Worm (Caenorhabditis elegans) whole organism, L4 larva: ENCODE data around the gene ubc-19.

ENCODE experiments used
- F37D6.2 ChIP-seq: sonication (generic microtip); optimal IDR thresholded peaks from 2 replicates; lab custom pipeline; 2016; ENCODE audit warnings: mild to moderate bottlenecking, missing genetic modification characterization, missing compliant biosample characterization
- F44E2.7 ChIP-seq: fragments of 200-800 bp; sonication (Bioruptor generic); IDR thresholded peaks from 2 replicates; pipeline ENCODE4 v2.1.2; 2022; ENCODE audit warnings: missing genetic modification characterization, missing compliant biosample characterization
- Y105C5A.15 ChIP-seq: fragments of 200-800 bp; sonication (Bioruptor generic); IDR thresholded peaks from 2 replicates; pipeline ENCODE4 v1.3.6; 2022; ENCODE audit warnings: missing genetic modification characterization, missing compliant biosample characterization
- Y48G9A.11 ChIP-seq: fragments of 200-800 bp; sonication (Bioruptor generic); IDR thresholded peaks from 2 replicates; pipeline ENCODE4 v1.3.6; 2022; ENCODE audit warnings: missing genetic modification reagents, missing genetic modification characterization, missing compliant biosample characterization
- ZK337.2 ChIP-seq: fragments of 200-800 bp; sonication (Bioruptor generic); IDR thresholded peaks from 2 replicates; pipeline ENCODE4 v1.3.6; 2022; ENCODE audit warnings: missing genetic modification reagents, missing genetic modification characterization, missing compliant biosample characterization
- aha-1 ChIP-seq: fragments of 150-350 bp; peaks from one replicate; lab custom pipeline; 2014; ENCODE audit warnings: missing biosample characterization, missing genetic modification characterization
- ama-1 ChIP-seq: fragments of 150-350 bp; optimal IDR thresholded peaks from 2 replicates; lab custom pipeline; 2014; ENCODE audit warnings: inconsistent platforms, mixed read lengths
- ceh-28 ChIP-seq: fragments of 150-350 bp; optimal IDR thresholded peaks from 2 replicates; lab custom pipeline; 2014; ENCODE audit warnings: missing biosample characterization, missing genetic modification reagents, missing genetic modification characterization
- dmd-8 ChIP-seq: fragments of 200-800 bp; sonication (Bioruptor generic); IDR thresholded peaks from 2 replicates; pipeline ENCODE4 v1.3.6; 2022; ENCODE audit warnings: missing genetic modification characterization, missing compliant biosample characterization
- dmd-9 ChIP-seq: fragments of 200-800 bp; sonication (Bioruptor generic); IDR thresholded peaks from 2 replicates; pipeline ENCODE4 v1.3.6; 2022; ENCODE audit warnings: missing genetic modification reagents, missing genetic modification characterization, missing compliant biosample characterization
- egl-43 ChIP-seq: fragments of 200-800 bp; sonication (Bioruptor generic); IDR thresholded peaks from 2 replicates; pipeline ENCODE4 v1.3.6; 2022; ENCODE audit warnings: missing genetic modification reagents, missing genetic modification characterization, missing compliant biosample characterization
- fkh-10 ChIP-seq: fragments of 150-350 bp; optimal IDR thresholded peaks from 2 replicates; lab custom pipeline; 2014; ENCODE audit warnings: missing biosample characterization, missing genetic modification reagents, missing genetic modification characterization
- fos-1 ChIP-seq: fragments of 150-350 bp; optimal IDR thresholded peaks from 2 replicates; lab custom pipeline; 2014; ENCODE audit warnings: missing biosample characterization, missing genetic modification characterization
- lin-13 ChIP-seq: fragments of 150-350 bp; optimal IDR thresholded peaks from 2 replicates; lab custom pipeline; 2014; ENCODE audit warnings: missing biosample characterization, missing genetic modification reagents, missing genetic modification characterization
- lin-38 ChIP-seq: fragments of 200-800 bp; sonication (Bioruptor generic); IDR thresholded peaks from 2 replicates; pipeline ENCODE4 v1.3.6; 2022; ENCODE audit warnings: missing genetic modification reagents, missing genetic modification characterization, missing compliant biosample characterization
- lsy-2 ChIP-seq, 2 experiments: fragments of 150-350 bp in 1 of 2; sonication (generic microtip) in 1 of 2; optimal IDR thresholded peaks; 2 replicates each; lab custom pipeline; 2014 to 2017; ENCODE audit warnings: missing biosample characterization in 2 of 2, missing genetic modification characterization in 2 of 2
- madf-5 ChIP-seq, 2 experiments: fragments of 200-800 bp; sonication (Bioruptor generic); IDR thresholded peaks; 2 replicates each; pipeline ENCODE4 v1.3.6; 2022; ENCODE audit warnings: missing compliant biosample characterization in 2 of 2, missing genetic modification characterization in 2 of 2
- mep-1 ChIP-seq: fragments of 150-350 bp; sonication (generic microtip); optimal IDR thresholded peaks from 3 replicates; lab custom pipeline; 2014; ENCODE audit warnings: missing biosample characterization, missing genetic modification characterization
- nhr-237 ChIP-seq: sonication (generic microtip); optimal IDR thresholded peaks from 2 replicates; lab custom pipeline; 2017; ENCODE audit warnings: missing biosample characterization, missing genetic modification characterization
- nhr-25 ChIP-seq: sonication (generic microtip); optimal IDR thresholded peaks from 2 replicates; lab custom pipeline; 2017; ENCODE audit warnings: missing genetic modification characterization, mild to moderate bottlenecking, missing compliant biosample characterization, antibody characterized with exemption, moderate library complexity, borderline replicate concordance; ENCODE audit not compliant: insufficient read depth
- nhr-28 ChIP-seq: fragments of 150-350 bp; optimal IDR thresholded peaks from 2 replicates; lab custom pipeline; 2014; ENCODE audit warnings: missing biosample characterization, missing genetic modification characterization
- nhr-41 ChIP-seq: fragments of 200-800 bp; sonication (Bioruptor generic); IDR thresholded peaks from 2 replicates; pipeline ENCODE4 v1.3.6; 2022; ENCODE audit warnings: missing genetic modification reagents, missing genetic modification characterization, missing compliant biosample characterization
- nhr-6 ChIP-seq: fragments of 150-350 bp; optimal IDR thresholded peaks from 2 replicates; lab custom pipeline; 2014; ENCODE audit warnings: missing biosample characterization, missing genetic modification characterization
- nhr-76 ChIP-seq: fragments of 150-350 bp; optimal IDR thresholded peaks from 2 replicates; lab custom pipeline; 2014; ENCODE audit warnings: missing biosample characterization, missing genetic modification characterization
- pqm-1 ChIP-seq: sonication (generic microtip); optimal IDR thresholded peaks from 2 replicates; lab custom pipeline; 2017; ENCODE audit warnings: missing biosample characterization, missing genetic modification characterization
- rbr-2 ChIP-seq: sonication (generic microtip); optimal IDR thresholded peaks from 2 replicates; lab custom pipeline; 2016; ENCODE audit warnings: missing genotype, missing genetic modification characterization, missing compliant biosample characterization
- set-16 ChIP-seq: fragments of 200-800 bp; sonication (Bioruptor generic); IDR thresholded peaks from 2 replicates; pipeline ENCODE4 v1.3.6; 2022; ENCODE audit warnings: missing genetic modification reagents, missing genetic modification characterization, missing compliant biosample characterization
- tra-1 ChIP-seq: fragments of 200-800 bp; sonication (Bioruptor generic); IDR thresholded peaks from 2 replicates; pipeline ENCODE4 v1.3.6; 2022; ENCODE audit warnings: missing genetic modification reagents, missing genetic modification characterization, missing compliant biosample characterization
- unc-62 ChIP-seq, 3 experiments: fragments of 150-350 bp in 1 of 3; sonication (generic microtip); optimal IDR thresholded peaks in 2 of 3; peaks in 1 of 3; 1 replicate in 1 of 3; 2 replicates in 2 of 3; lab custom pipeline; 2014 to 2017; ENCODE audit warnings: missing biosample characterization in 3 of 3, missing genetic modification characterization in 3 of 3, missing genetic modification reagents in 3 of 3, missing genotype in 1 of 3
- zfp-3 ChIP-seq: fragments of 200-800 bp; sonication (Bioruptor generic); conservative IDR thresholded peaks from 2 replicates; pipeline ENCODE4 v1.3.6; 2022; ENCODE audit warnings: missing genetic modification reagents, missing genetic modification characterization, missing compliant biosample characterization
- zip-11 ChIP-seq: fragments of 200-800 bp; sonication (Bioruptor generic); IDR thresholded peaks from 2 replicates; pipeline ENCODE4 v1.3.6; 2022; ENCODE audit warnings: missing genetic modification characterization, missing compliant biosample characterization
- zip-2 ChIP-seq: fragments of 150-350 bp; optimal IDR thresholded peaks from 2 replicates; lab custom pipeline; 2014; ENCODE audit warnings: missing biosample characterization, missing genetic modification characterization

The ubc-19 gene

ce11 chrV:18650043-18650442, 39.5 kb downstream of the ubc-19 start, which contains the start of gene egas-2:
Gene egas-2 (plus strand): TSS chrV:18650343.
- TF ChIP-seq nhr-28 (tag; lab: Kevin White, UChicago), result no peak
- no peak for TF ChIP-seq Y48G9A.11 (GFP tag; lab: Robert Waterston, UW)
- TF ChIP-seq nhr-76 (tag; lab: Kevin White, UChicago), result no peak
- no peak for TF ChIP-seq F37D6.2 (tag; lab: Kevin White, UChicago)

- TF ChIP-seq zfp-3 (GFP tag; lab: Robert Waterston, UW), result no peak
- peak; percentile 70 for TF ChIP-seq ceh-28 (tag; lab: Kevin White, UChicago)
Observed at ce11 chrV:18644258-18644657, 45.3 kb downstream of the ubc-19 start.

- TF ChIP-seq mep-1 (tag; lab: Kevin White, UChicago) (peak; percentile 33), unc-62 (GFP tag; optimal IDR thresholded peaks at IDR 0.05 in 1 of 2; lab: Kevin White, UChicago) (peak in 1 of 2 experiments; percentile 89), unc-62 (tag; optimal IDR thresholded peaks at IDR 0.05; lab: Kevin White, UChicago) (no peak), aha-1 (tag; lab: Kevin White, UChicago) (peak; percentile 54), ZK337.2 (GFP tag; lab: Robert Waterston, UW) (no peak), ama-1 (peak; percentile 39), madf-5 (GFP tag; IDR thresholded peaks at IDR 0.05; lab: Robert Waterston, UW) (no peak), nhr-25 (tag; lab: Kevin White, UChicago) (peak; percentile 47), zfp-3 (GFP tag; lab: Robert Waterston, UW) (peak; percentile 90; the same call in 1 of the 2 replicates), Y105C5A.15 (GFP tag; lab: Robert Waterston, UW) (no peak), zip-2 (tag; lab: Kevin White, UChicago) (no peak), set-16 (GFP tag; lab: Robert Waterston, UW) (no peak), lsy-2 (tag; optimal IDR thresholded peaks at IDR 0.05; lab: Kevin White, UChicago) (peak in 1 of 2 experiments; percentile 15), nhr-6 (tag; lab: Kevin White, UChicago) (peak; percentile 22), dmd-8 (GFP tag; lab: Robert Waterston, UW) (0 out of 2 replicates have a peak, but pooled peaks have one; percentile 5), nhr-237 (tag; lab: Kevin White, UChicago) (peak; percentile 56)
Observed at ce11 chrV:18639601-18640354, 49.8 kb downstream of the ubc-19 start, which contains the start of gene egas-1. Gene egas-1 (plus strand): TSS chrV:18640304.

ce11 chrV:18639074-18639473, 50.5 kb downstream of the ubc-19 start:
- no peak for TF ChIP-seq F37D6.2 (tag; lab: Kevin White, UChicago)
- no peak for TF ChIP-seq tra-1 (GFP tag; lab: Robert Waterston, UW)
- no peak for TF ChIP-seq fkh-10 (GFP tag; lab: Kevin White, UChicago)
- TF ChIP-seq dmd-9 (GFP tag; lab: Robert Waterston, UW), result no peak
- no peak for TF ChIP-seq nhr-41 (GFP tag; lab: Robert Waterston, UW)
- no peak for TF ChIP-seq lsy-2 (tag; optimal IDR thresholded peaks at IDR 0.05; lab: Kevin White, UChicago)
- TF ChIP-seq pqm-1 (tag; lab: Kevin White, UChicago), result no peak
- no peak for TF ChIP-seq rbr-2 (tag; lab: Kevin White, UChicago)
- TF ChIP-seq zip-11 (GFP tag; lab: Robert Waterston, UW), result no peak
- no peak for TF ChIP-seq lin-38 (GFP tag; lab: Robert Waterston, UW)
- 0 out of 2 replicates have a peak, but pooled peaks have one; percentile 3 for TF ChIP-seq egl-43 (GFP tag; lab: Robert Waterston, UW)
- peak; percentile 98 for TF ChIP-seq set-16 (GFP tag; lab: Robert Waterston, UW)
- TF ChIP-seq fos-1 (tag; lab: Kevin White, UChicago), result no peak
- TF ChIP-seq lin-13 (GFP tag; lab: Kevin White, UChicago), result no peak
- no peak for TF ChIP-seq F44E2.7
